Worm (Caenorhabditis elegans): Measurements from ENCODE around the gene K07H8.11.

DNA sequence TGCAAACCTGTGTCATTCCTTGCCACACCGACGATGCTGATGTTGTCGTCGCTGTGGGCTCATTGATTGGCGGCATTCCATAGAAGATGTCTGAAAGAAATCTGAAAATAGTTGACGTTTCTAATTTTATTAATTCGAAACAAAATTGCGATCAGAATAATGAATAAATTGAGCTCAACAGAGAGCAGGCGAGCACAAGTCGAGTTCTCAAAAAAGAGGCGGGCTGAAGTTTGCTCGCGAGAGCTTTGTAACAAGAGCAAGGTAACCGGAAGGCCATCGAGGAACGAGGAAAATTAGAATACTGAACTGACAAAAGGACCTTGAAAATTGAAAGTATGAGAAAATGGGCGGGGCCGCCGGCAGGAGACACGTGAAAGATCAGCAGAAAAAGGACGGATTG, 38.6 kb downstream of the K07H8.11 start, which contains the start of gene nhr-66:
- TF ChIP-seq ztf-11 (tag; optimal IDR thresholded peaks at IDR 0.05) (no peak), nhr-12 (tag; optimal IDR thresholded peaks at IDR 0.05) (no peak), flh-1 (GFP tag; optimal IDR thresholded peaks at IDR 0.05) (no peak), lin-13 (tag; optimal IDR thresholded peaks at IDR 0.05) (no peak), pha-4 (tag; optimal IDR thresholded peaks at IDR 0.05) (no peak), blmp-1 (tag; optimal IDR thresholded peaks at IDR 0.05) (no peak), elt-3 (tag; optimal IDR thresholded peaks at IDR 0.05) (no peak)
